Worm (Caenorhabditis elegans): ENCODE results near the gene sup-1.
A peak's percentile ranks its signal among the peaks of the same experiment; 100 is the strongest.

Gene sup-1

ce11 chrIII:11746718-11747117 is 9.3 kb upstream of the sup-1 start, which contains the start of gene mrt-2:
mrt-2 (plus strand) TSS chrIII:11746766.
- TF ChIP-seq lin-40 (tag; optimal IDR thresholded peaks at IDR 0.05) (peak; percentile 78), rcor-1 (GFP tag; IDR thresholded peaks at IDR 0.05) (peak; percentile 76), hmg-20 (GFP tag; IDR thresholded peaks at IDR 0.05) (0 out of 2 replicates have a peak, but pooled peaks have one; percentile 41), F33H1.4 (GFP tag; IDR thresholded peaks at IDR 0.05) (peak; percentile 54), hrde-1 (tag; optimal IDR thresholded peaks at IDR 0.05; ENCODE audit: borderline replicate concordance) (no peak), F22D6.2 (tag; optimal IDR thresholded peaks at IDR 0.05) (peak; percentile 37), ceh-27 (GFP tag; optimal IDR thresholded peaks at IDR 0.05) (peak; percentile 73), efl-1 (GFP tag; optimal IDR thresholded peaks at IDR 0.05) (peak; percentile 56), rec-8 (tag; optimal IDR thresholded peaks at IDR 0.05) (peak in 1 of 2 experiments; percentile 18), bed-2 (GFP tag; IDR thresholded peaks at IDR 0.05) (0 out of 2 replicates have a peak, but pooled peaks have one; percentile 46), egrh-3 (GFP tag; IDR thresholded peaks at IDR 0.05) (no peak), attf-5 (GFP tag; optimal IDR thresholded peaks at IDR 0.05) (peak; percentile 16), lin-54 (GFP tag; optimal IDR thresholded peaks at IDR 0.05) (peak; percentile 91), lin-26 (GFP tag; IDR thresholded peaks at IDR 0.05) (no peak), F39B2.1 (GFP tag; IDR thresholded peaks at IDR 0.05) (no peak), cebp-1 (GFP tag; IDR thresholded peaks at IDR 0.05) (no peak), cebp-1 (tag; optimal IDR thresholded peaks at IDR 0.05) (peak; percentile 52), him-1 (tag; optimal IDR thresholded peaks at IDR 0.05) (peak; percentile 32), unc-62 (GFP tag; optimal IDR thresholded peaks at IDR 0.05) (no peak), nfya-2 (GFP tag; IDR thresholded peaks at IDR 0.05) (no peak), Y53G8AR.9 (GFP tag; conservative IDR thresholded peaks at IDR 0.05) (no peak), madf-6 (GFP tag; IDR thresholded peaks at IDR 0.05) (peak; percentile 67), K12H6.12 (tag; optimal IDR thresholded peaks at IDR 0.05) (peak; percentile 42), dpl-1 (GFP tag; optimal IDR thresholded peaks at IDR 0.05) (peak; percentile 55), egl-18 (GFP tag; IDR thresholded peaks at IDR 0.05) (no peak), let-607 (tag; optimal IDR thresholded peaks at IDR 0.05) (peak in 1 of 2 experiments; percentile 46), ztf-26 (tag; optimal IDR thresholded peaks at IDR 0.05) (no peak), madf-3 (GFP tag; IDR thresholded peaks at IDR 0.05) (0 out of 2 replicates have a peak, but pooled peaks have one; percentile 39), D2030.7 (GFP tag; IDR thresholded peaks at IDR 0.05) (peak; percentile 38), lin-35 (GFP tag; optimal IDR thresholded peaks at IDR 0.05) (peak in 2 of 3 experiments; percentile 35 to 86), ceh-100 (GFP tag; IDR thresholded peaks at IDR 0.05) (peak; percentile 57; the same call in 1 of the 2 replicates), snpc-4 (GFP tag; optimal IDR thresholded peaks at IDR 0.05) (no peak), snpc-4 (tag; optimal IDR thresholded peaks at IDR 0.05) (peak in 1 of 4 experiments; percentile 21), lir-1 (GFP tag; conservative IDR thresholded peaks at IDR 0.05) (peak; percentile 74), nfyb-1 (GFP tag; IDR thresholded peaks at IDR 0.05) (peak; percentile 42; the same call in 1 of the 2 replicates), unc-130 (GFP tag; optimal IDR thresholded peaks at IDR 0.05) (peak; percentile 73), B0336.3 (GFP tag; IDR thresholded peaks at IDR 0.05) (peak; percentile 22; the same call in 1 of the 2 replicates), ceh-79 (tag; optimal IDR thresholded peaks at IDR 0.05) (no peak), lsl-1 (GFP tag; optimal IDR thresholded peaks at IDR 0.05) (peak; percentile 12), mcd-1 (GFP tag; IDR thresholded peaks at IDR 0.05) (peak; percentile 80), madf-8 (GFP tag; conservative IDR thresholded peaks at IDR 0.05) (no peak; the same call in 1 of the 2 replicates), madf-10 (tag; optimal IDR thresholded peaks at IDR 0.05) (peak; percentile 48)

Data from whole organism, young adult.